Fruit fly (Drosophila melanogaster) whole organism, adult: Measurements from ENCODE around the gene CG45544.

Experiments used
- CG11617 ChIP-seq: fragments of 200-800 bp; sonication (Bioruptor generic); optimal IDR thresholded peaks from 2 replicates; lab custom pipeline; 2017; ENCODE audit warnings: mild to moderate bottlenecking, missing biosample characterization, missing genetic modification reagents, missing genetic modification characterization
- CG12768 ChIP-seq: fragments of 200-800 bp; sonication (Bioruptor generic); optimal IDR thresholded peaks from 2 replicates; lab custom pipeline; 2017; ENCODE audit warnings: missing biosample characterization, missing genetic modification characterization, mild to moderate bottlenecking, moderate library complexity, missing genetic modification reagents
- CG1620 ChIP-seq: fragments of 200-800 bp; sonication (Bioruptor generic); optimal IDR thresholded peaks from 2 replicates; lab custom pipeline; 2016; ENCODE audit warnings: missing biosample characterization, missing genetic modification characterization
- Clk ChIP-seq: fragments of 200-800 bp; sonication (Bioruptor generic); optimal IDR thresholded peaks from 2 replicates; lab custom pipeline; 2017; ENCODE audit warnings: missing biosample characterization, missing genetic modification characterization
- bab1 ChIP-seq: fragments of 200-800 bp; sonication (Bioruptor generic); optimal IDR thresholded peaks from 3 replicates; lab custom pipeline; 2019; ENCODE audit warnings: missing biosample characterization, mild to moderate bottlenecking, missing genetic modification characterization, moderate library complexity
- cic ChIP-seq: fragments of 200-800 bp; sonication (Bioruptor generic); optimal IDR thresholded peaks from 2 replicates; lab custom pipeline; 2017; ENCODE audit warnings: missing biosample characterization, mild to moderate bottlenecking, missing genetic modification characterization, moderate library complexity
- cnc ChIP-seq, 2 experiments: fragments of >200 bp; optimal IDR thresholded peaks; 2 replicates each; lab custom pipeline; 2017
- kay ChIP-seq: fragments of 200-800 bp; sonication (Bioruptor generic); peaks from one replicate; lab custom pipeline; 2016; ENCODE audit warnings: missing biosample characterization, missing genetic modification characterization, borderline replicate concordance
- pad ChIP-seq: fragments of 200-800 bp; sonication (Bioruptor generic); optimal IDR thresholded peaks from 3 replicates; lab custom pipeline; 2017; ENCODE audit warnings: missing biosample characterization, missing genetic modification characterization, mild to moderate bottlenecking, moderate library complexity, missing genetic modification reagents
- toe ChIP-seq: fragments of 200-800 bp; sonication (Bioruptor generic); optimal IDR thresholded peaks from 2 replicates; lab custom pipeline; 2016; ENCODE audit warnings: missing biosample characterization, missing genetic modification characterization

dm6 chr3R:29221168-29221567 is 35.1 kb upstream of the CG45544 start:
- TF ChIP-seq pad (GFP tag; lab: Kevin White, UChicago): no peak
- TF ChIP-seq CG12768 (GFP tag; lab: Kevin White, UChicago): no peak
- TF ChIP-seq CG11617 (GFP tag; lab: Kevin White, UChicago): no peak
- no peak for TF ChIP-seq bab1 (GFP tag; lab: Kevin White, UChicago)
- no peak for TF ChIP-seq cnc (optimal IDR thresholded peaks at IDR 0.05; lab: Kevin White, UChicago)
- no peak for TF ChIP-seq Clk (GFP tag; lab: Kevin White, UChicago)
- TF ChIP-seq kay (GFP tag; lab: Kevin White, UChicago): no peak
- TF ChIP-seq CG1620 (GFP tag; lab: Kevin White, UChicago): no peak
- no peak for TF ChIP-seq toe (GFP tag; lab: Kevin White, UChicago)
- TF ChIP-seq cic: no peak
